Worm (Caenorhabditis elegans) whole organism, L4 larva: ENCODE results near the gene col-75.

Source experiments
- F10B5.3 ChIP-seq: sonication (generic microtip); optimal IDR thresholded peaks from 2 replicates; lab custom pipeline; 2016; ENCODE audit warnings: mild to moderate bottlenecking, missing genetic modification characterization, missing compliant biosample characterization
- T26A8.4 ChIP-seq: fragments of 200-800 bp; sonication (Bioruptor generic); IDR thresholded peaks from 2 replicates; pipeline ENCODE4 v1.3.6; 2022; ENCODE audit warnings: missing genetic modification characterization, missing compliant biosample characterization
- Y5F2A.4 ChIP-seq: fragments of 200-800 bp; sonication (Bioruptor generic); optimal IDR thresholded peaks from 2 replicates; lab custom pipeline; 2018; ENCODE audit warnings: mild to moderate bottlenecking, missing genetic modification characterization, missing compliant biosample characterization
- Y75B8A.6 ChIP-seq: fragments of 200-800 bp; sonication (Bioruptor generic); IDR thresholded peaks from 2 replicates; pipeline ENCODE4 v1.3.6; 2022; ENCODE audit warnings: missing genetic modification reagents, missing genetic modification characterization, missing compliant biosample characterization
- aha-1 ChIP-seq: fragments of 150-350 bp; peaks from one replicate; lab custom pipeline; 2014; ENCODE audit warnings: missing biosample characterization, missing genetic modification characterization
- aly-2 ChIP-seq: sonication (generic microtip); optimal IDR thresholded peaks from 2 replicates; lab custom pipeline; 2018; ENCODE audit warnings: missing biosample characterization, missing genetic modification characterization
- ama-1 ChIP-seq: fragments of 150-350 bp; optimal IDR thresholded peaks from 2 replicates; lab custom pipeline; 2014; ENCODE audit warnings: inconsistent platforms, mixed read lengths
- attf-4 ChIP-seq: sonication (generic microtip); optimal IDR thresholded peaks from 3 replicates; lab custom pipeline; 2017; ENCODE audit warnings: missing biosample characterization, missing genetic modification characterization
- ceh-28 ChIP-seq: fragments of 150-350 bp; optimal IDR thresholded peaks from 2 replicates; lab custom pipeline; 2014; ENCODE audit warnings: missing biosample characterization, missing genetic modification reagents, missing genetic modification characterization
- ceh-62 ChIP-seq: sonication (generic microtip); optimal IDR thresholded peaks from 2 replicates; lab custom pipeline; 2017; ENCODE audit warnings: missing biosample characterization, missing genetic modification characterization
- ceh-82 ChIP-seq: sonication (generic microtip); optimal IDR thresholded peaks from 2 replicates; lab custom pipeline; 2017; ENCODE audit warnings: missing biosample characterization, missing genetic modification characterization
- ces-1 ChIP-seq: fragments of 150-350 bp; sonication (generic microtip); optimal IDR thresholded peaks from 4 replicates; lab custom pipeline; 2014; ENCODE audit warnings: missing biosample characterization, missing genetic modification reagents, missing genetic modification characterization
- ctbp-1 ChIP-seq: fragments of 200-800 bp; sonication (Bioruptor generic); IDR thresholded peaks from 2 replicates; pipeline ENCODE4 v1.3.6; 2022; ENCODE audit warnings: missing genetic modification reagents, missing genetic modification characterization, missing compliant biosample characterization
- daf-12 ChIP-seq: fragments of 150-350 bp; optimal IDR thresholded peaks from 2 replicates; lab custom pipeline; 2014; ENCODE audit warnings: missing biosample characterization, missing genetic modification reagents, missing genetic modification characterization
- daf-16 ChIP-seq, 3 experiments: sonication (generic microtip); optimal IDR thresholded peaks; 2 replicates each; lab custom pipeline; 2016 to 2017; ENCODE audit warnings: missing genetic modification characterization in 3 of 3, missing genetic modification reagents in 3 of 3, mild to moderate bottlenecking in 2 of 3, missing compliant biosample characterization in 2 of 3, missing biosample characterization in 1 of 3, moderate library complexity in 1 of 3
- dmd-6 ChIP-seq: fragments of 200-800 bp; sonication (Bioruptor generic); IDR thresholded peaks from 2 replicates; pipeline ENCODE4 v1.3.6; 2022; ENCODE audit warnings: missing genetic modification reagents, missing genetic modification characterization, missing compliant biosample characterization
- dmd-8 ChIP-seq: fragments of 200-800 bp; sonication (Bioruptor generic); IDR thresholded peaks from 2 replicates; pipeline ENCODE4 v1.3.6; 2022; ENCODE audit warnings: missing genetic modification characterization, missing compliant biosample characterization
- dmd-9 ChIP-seq: fragments of 200-800 bp; sonication (Bioruptor generic); IDR thresholded peaks from 2 replicates; pipeline ENCODE4 v1.3.6; 2022; ENCODE audit warnings: missing genetic modification reagents, missing genetic modification characterization, missing compliant biosample characterization
- dpl-1 ChIP-seq: fragments of 150-350 bp; optimal IDR thresholded peaks from 2 replicates; lab custom pipeline; 2014; ENCODE audit warnings: missing biosample characterization, missing genetic modification reagents, missing genetic modification characterization
- dve-1 ChIP-seq: sonication (generic microtip); optimal IDR thresholded peaks from 2 replicates; lab custom pipeline; 2017; ENCODE audit warnings: antibody characterized with exemption, mild to moderate bottlenecking, missing genetic modification characterization, missing compliant biosample characterization; ENCODE audit not compliant: insufficient read depth
- egl-27 ChIP-seq: sonication (generic microtip); optimal IDR thresholded peaks from 3 replicates; lab custom pipeline; 2017; ENCODE audit warnings: missing biosample characterization, missing genetic modification reagents, missing genetic modification characterization
- egl-43 ChIP-seq: fragments of 200-800 bp; sonication (Bioruptor generic); IDR thresholded peaks from 2 replicates; pipeline ENCODE4 v1.3.6; 2022; ENCODE audit warnings: missing genetic modification reagents, missing genetic modification characterization, missing compliant biosample characterization
- fkh-10 ChIP-seq: fragments of 150-350 bp; optimal IDR thresholded peaks from 2 replicates; lab custom pipeline; 2014; ENCODE audit warnings: missing biosample characterization, missing genetic modification reagents, missing genetic modification characterization
- fos-1 ChIP-seq: fragments of 150-350 bp; optimal IDR thresholded peaks from 2 replicates; lab custom pipeline; 2014; ENCODE audit warnings: missing biosample characterization, missing genetic modification characterization
- hif-1 ChIP-seq, 2 experiments: sonication (generic microtip); optimal IDR thresholded peaks; 2 replicates each; lab custom pipeline; 2016 to 2017; ENCODE audit warnings: missing compliant biosample characterization in 2 of 2, missing genetic modification characterization in 2 of 2, missing genetic modification reagents in 2 of 2, missing genotype in 2 of 2, mild to moderate bottlenecking in 1 of 2
- hlh-11 ChIP-seq: fragments of 200-800 bp; sonication (Bioruptor generic); optimal IDR thresholded peaks from 2 replicates; lab custom pipeline; 2018; ENCODE audit warnings: mild to moderate bottlenecking, missing genetic modification characterization, missing compliant biosample characterization
- lim-7 ChIP-seq: fragments of 200-800 bp; sonication (Bioruptor generic); IDR thresholded peaks from 2 replicates; pipeline ENCODE4 v1.3.6; 2022; ENCODE audit warnings: missing genetic modification characterization, missing compliant biosample characterization
- lin-1 ChIP-seq: fragments of 200-800 bp; sonication (Bioruptor generic); IDR thresholded peaks from 2 replicates; pipeline ENCODE4 v1.3.6; 2022; ENCODE audit warnings: missing genetic modification reagents, missing genetic modification characterization, missing compliant biosample characterization
- lin-29 ChIP-seq: fragments of 200-800 bp; sonication (Bioruptor generic); IDR thresholded peaks from 2 replicates; pipeline ENCODE4 v1.3.6; 2022; ENCODE audit warnings: missing genetic modification reagents, missing genetic modification characterization, missing compliant biosample characterization
- lin-38 ChIP-seq: fragments of 200-800 bp; sonication (Bioruptor generic); IDR thresholded peaks from 2 replicates; pipeline ENCODE4 v1.3.6; 2022; ENCODE audit warnings: missing genetic modification reagents, missing genetic modification characterization, missing compliant biosample characterization
- lir-3 ChIP-seq: sonication (generic microtip); optimal IDR thresholded peaks from 2 replicates; lab custom pipeline; 2016; ENCODE audit warnings: mild to moderate bottlenecking, missing genetic modification characterization, missing compliant biosample characterization
- lsy-2 ChIP-seq, 2 experiments: fragments of 150-350 bp in 1 of 2; sonication (generic microtip) in 1 of 2; optimal IDR thresholded peaks; 2 replicates each; lab custom pipeline; 2014 to 2017; ENCODE audit warnings: missing biosample characterization in 2 of 2, missing genetic modification characterization in 2 of 2
- mdl-1 ChIP-seq, 2 experiments: fragments of 150-350 bp in 1 of 2; sonication (generic microtip) in 1 of 2; optimal IDR thresholded peaks; 2 replicates each; lab custom pipeline; 2014 to 2017; ENCODE audit warnings: missing biosample characterization in 2 of 2, missing genetic modification characterization in 2 of 2
- mep-1 ChIP-seq: fragments of 150-350 bp; sonication (generic microtip); optimal IDR thresholded peaks from 3 replicates; lab custom pipeline; 2014; ENCODE audit warnings: missing biosample characterization, missing genetic modification characterization
- mxl-3 ChIP-seq: fragments of 200-800 bp; sonication (Bioruptor generic); optimal IDR thresholded peaks from 2 replicates; lab custom pipeline; 2018; ENCODE audit warnings: mild to moderate bottlenecking, missing genetic modification characterization, missing compliant biosample characterization
- nhr-10 ChIP-seq: fragments of 150-350 bp; optimal IDR thresholded peaks from 2 replicates; lab custom pipeline; 2014; ENCODE audit warnings: missing biosample characterization, missing genetic modification characterization
- nhr-111 ChIP-seq: fragments of 200-800 bp; sonication (Bioruptor generic); optimal IDR thresholded peaks from 2 replicates; lab custom pipeline; 2018; ENCODE audit warnings: mild to moderate bottlenecking, missing genetic modification characterization, missing compliant biosample characterization
- nhr-41 ChIP-seq: fragments of 200-800 bp; sonication (Bioruptor generic); IDR thresholded peaks from 2 replicates; pipeline ENCODE4 v1.3.6; 2022; ENCODE audit warnings: missing genetic modification reagents, missing genetic modification characterization, missing compliant biosample characterization
- pha-4 ChIP-seq, 2 experiments: fragments of 150-350 bp in 1 of 2; fragments of 200-800 bp in 1 of 2; sonication (Bioruptor generic) in 1 of 2; IDR thresholded peaks in 1 of 2; optimal IDR thresholded peaks in 1 of 2; 2 replicates each; pipeline versions ENCODE4 v1.3.6 to Lab custom; 2014 to 2022; ENCODE audit warnings: missing genetic modification characterization in 2 of 2, missing genetic modification reagents in 2 of 2, missing biosample characterization in 1 of 2, missing compliant biosample characterization in 1 of 2
- php-3 ChIP-seq: fragments of 200-800 bp; sonication (Bioruptor generic); IDR thresholded peaks from 2 replicates; pipeline ENCODE4 v1.3.6; 2022; ENCODE audit warnings: missing genetic modification reagents, missing genetic modification characterization, missing compliant biosample characterization
- rbr-2 ChIP-seq: sonication (generic microtip); optimal IDR thresholded peaks from 2 replicates; lab custom pipeline; 2016; ENCODE audit warnings: missing genotype, missing genetic modification characterization, missing compliant biosample characterization
- saeg-2 ChIP-seq: fragments of 200-800 bp; sonication (Bioruptor generic); IDR thresholded peaks from 2 replicates; pipeline ENCODE4 v1.3.6; 2022; ENCODE audit warnings: missing genetic modification reagents, missing genetic modification characterization, missing compliant biosample characterization
- spr-1 ChIP-seq: sonication (generic microtip); optimal IDR thresholded peaks from 2 replicates; lab custom pipeline; 2016; ENCODE audit warnings: mild to moderate bottlenecking, missing genetic modification characterization, missing compliant biosample characterization
- spr-3 ChIP-seq: fragments of 200-800 bp; sonication (Bioruptor generic); optimal IDR thresholded peaks from 2 replicates; lab custom pipeline; 2018; ENCODE audit warnings: mild to moderate bottlenecking, missing genetic modification characterization, missing compliant biosample characterization
- tra-1 ChIP-seq: fragments of 200-800 bp; sonication (Bioruptor generic); IDR thresholded peaks from 2 replicates; pipeline ENCODE4 v1.3.6; 2022; ENCODE audit warnings: missing genetic modification reagents, missing genetic modification characterization, missing compliant biosample characterization
- unc-39 ChIP-seq: sonication (generic microtip); optimal IDR thresholded peaks from 2 replicates; lab custom pipeline; 2017; ENCODE audit warnings: missing biosample characterization, missing genetic modification characterization
- unc-62 ChIP-seq, 3 experiments: fragments of 150-350 bp in 1 of 3; sonication (generic microtip); optimal IDR thresholded peaks in 2 of 3; peaks in 1 of 3; 1 replicate in 1 of 3; 2 replicates in 2 of 3; lab custom pipeline; 2014 to 2017; ENCODE audit warnings: missing biosample characterization in 3 of 3, missing genetic modification characterization in 3 of 3, missing genetic modification reagents in 3 of 3, missing genotype in 1 of 3
- vab-7 ChIP-seq: fragments of 200-800 bp; sonication (Bioruptor generic); IDR thresholded peaks from 2 replicates; pipeline ENCODE4 v1.3.6; 2022; ENCODE audit warnings: missing genetic modification reagents, missing genetic modification characterization, missing compliant biosample characterization
- zfp-3 ChIP-seq: fragments of 200-800 bp; sonication (Bioruptor generic); conservative IDR thresholded peaks from 2 replicates; pipeline ENCODE4 v1.3.6; 2022; ENCODE audit warnings: missing genetic modification reagents, missing genetic modification characterization, missing compliant biosample characterization
- zip-2 ChIP-seq: fragments of 150-350 bp; optimal IDR thresholded peaks from 2 replicates; lab custom pipeline; 2014; ENCODE audit warnings: missing biosample characterization, missing genetic modification characterization
- ztf-11 ChIP-seq: fragments of 150-350 bp; optimal IDR thresholded peaks from 2 replicates; lab custom pipeline; 2014; ENCODE audit warnings: missing biosample characterization, missing genetic modification characterization

The col-75 gene

ce11 chrII:6377381-6377948 is 48.6 kb upstream of the col-75 start (continued):
- no peak for TF ChIP-seq F10B5.3
- TF ChIP-seq spr-3 (GFP tag; lab: Kevin White, UChicago), result no peak
- no peak for TF ChIP-seq lim-7
- no peak for TF ChIP-seq dpl-1 (GFP tag; lab: Kevin White, UChicago)
- TF ChIP-seq egl-43 (GFP tag; lab: Robert Waterston, UW), result no peak
- TF ChIP-seq mdl-1 (tag; optimal IDR thresholded peaks at IDR 0.05; lab: Kevin White, UChicago), result no peak
- TF ChIP-seq fos-1 (tag; lab: Kevin White, UChicago), result no peak
- no peak for TF ChIP-seq php-3
- peak; percentile 13 for TF ChIP-seq mep-1 (tag; lab: Kevin White, UChicago)
- TF ChIP-seq attf-4 (tag; lab: Kevin White, UChicago), result no peak
- TF ChIP-seq nhr-41 (GFP tag; lab: Robert Waterston, UW), result no peak
- TF ChIP-seq fkh-10 (GFP tag; lab: Kevin White, UChicago), result no peak
- no peak for TF ChIP-seq Y75B8A.6 (GFP tag; lab: Robert Waterston, UW)
- TF ChIP-seq lin-29, result no peak
- no peak for TF ChIP-seq daf-12 (tag; lab: Kevin White, UChicago)
- TF ChIP-seq ztf-11, result no peak
- TF ChIP-seq lin-1 (GFP tag; lab: Robert Waterston, UW), result no peak
- no peak for TF ChIP-seq dmd-9 (GFP tag; lab: Robert Waterston, UW)
- peak in 1 of 2 experiments; percentile 69 for TF ChIP-seq unc-62 (GFP tag; optimal IDR thresholded peaks at IDR 0.05 in 1 of 2; lab: Kevin White, UChicago)
- TF ChIP-seq unc-62 (tag; optimal IDR thresholded peaks at IDR 0.05; lab: Kevin White, UChicago), result no peak
- TF ChIP-seq Y5F2A.4, result no peak
- no peak for TF ChIP-seq spr-1 (tag; lab: Kevin White, UChicago)
- no peak for TF ChIP-seq mxl-3 (GFP tag; lab: Kevin White, UChicago)
- TF ChIP-seq ceh-28 (tag; lab: Kevin White, UChicago), result no peak
- TF ChIP-seq aha-1 (tag; lab: Kevin White, UChicago), result no peak
- no peak for TF ChIP-seq T26A8.4 (GFP tag; lab: Robert Waterston, UW)
- TF ChIP-seq ama-1, result no peak
- no peak for TF ChIP-seq lsy-2 (tag; optimal IDR thresholded peaks at IDR 0.05; lab: Kevin White, UChicago)
- no peak for TF ChIP-seq ceh-82
- no peak for TF ChIP-seq ces-1
- no peak for TF ChIP-seq dmd-8
- peak; percentile 52 for TF ChIP-seq dve-1
- TF ChIP-seq zip-2 (tag; lab: Kevin White, UChicago), result no peak
- no peak for TF ChIP-seq lin-38 (GFP tag; lab: Robert Waterston, UW)
- TF ChIP-seq pha-4 (GFP tag; IDR thresholded peaks at IDR 0.05; lab: Robert Waterston, UW), result no peak
- TF ChIP-seq pha-4 (tag; optimal IDR thresholded peaks at IDR 0.05; lab: Kevin White, UChicago), result no peak
- no peak for TF ChIP-seq rbr-2 (tag; lab: Kevin White, UChicago)
- TF ChIP-seq daf-16 (GFP tag; optimal IDR thresholded peaks at IDR 0.05; lab: Kevin White, UChicago), result no peak
- TF ChIP-seq daf-16 (tag; optimal IDR thresholded peaks at IDR 0.05; lab: Kevin White, UChicago), result peak; percentile 53
- TF ChIP-seq tra-1, result no peak
- peak; percentile 70 for TF ChIP-seq dmd-6 (GFP tag; lab: Robert Waterston, UW)
- TF ChIP-seq zfp-3, result no peak
- no peak for TF ChIP-seq hif-1 (tag; optimal IDR thresholded peaks at IDR 0.05; lab: Kevin White, UChicago)
- no peak for TF ChIP-seq nhr-111 (GFP tag; lab: Kevin White, UChicago)
- TF ChIP-seq unc-39, result no peak
- no peak for TF ChIP-seq lir-3 (tag; lab: Kevin White, UChicago)
- TF ChIP-seq ctbp-1 (GFP tag; lab: Robert Waterston, UW), result no peak
- no peak for TF ChIP-seq aly-2 (tag; lab: Kevin White, UChicago)
- no peak for TF ChIP-seq nhr-10 (tag; lab: Kevin White, UChicago)
- peak; percentile 43 for TF ChIP-seq hlh-11 (tag; lab: Kevin White, UChicago)
- TF ChIP-seq ceh-62 (tag; lab: Kevin White, UChicago), result no peak
- no peak for TF ChIP-seq vab-7
- no peak for TF ChIP-seq saeg-2 (GFP tag; lab: Robert Waterston, UW)
- TF ChIP-seq egl-27 (tag; lab: Kevin White, UChicago), result no peak
